Worm (Caenorhabditis elegans): ENCODE measurements around the gene F01G4.6.

Gene F01G4.6

DNA sequence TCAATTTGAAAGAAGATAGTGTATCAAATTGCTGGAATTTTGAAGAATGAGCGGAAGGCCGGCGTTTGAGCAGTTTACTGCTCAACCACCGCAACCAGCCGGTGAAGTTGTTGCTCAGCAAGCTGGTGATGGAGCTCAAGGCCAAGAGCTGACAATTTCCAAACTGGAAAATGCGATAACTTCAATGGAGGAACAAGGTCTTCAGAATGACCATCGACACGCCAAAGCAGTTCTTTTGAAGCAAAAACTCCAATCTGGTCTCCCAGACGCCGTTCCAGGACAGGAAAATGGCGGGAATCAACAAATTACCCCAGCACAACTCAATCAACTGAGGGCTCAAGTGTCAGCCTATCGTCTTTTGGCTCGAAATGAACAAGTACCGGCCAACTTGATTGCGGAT lies 23.3 kb downstream of the F01G4.6 start:
- TF ChIP-seq W03F9.2 (tag; optimal IDR thresholded peaks at IDR 0.05) (no peak), dao-5 (tag; optimal IDR thresholded peaks at IDR 0.05) (no peak), him-1 (tag; optimal IDR thresholded peaks at IDR 0.05) (no peak)

DNA sequence TGAATTAATAATTGTTTCAGACTA lies 23.5 kb downstream of the F01G4.6 start, which contains the start of gene swsn-4:
TSS of gene swsn-4 (plus strand) at position 21 of the 24 bp plus-strand sequence.
- TF ChIP-seq dao-5 (tag; optimal IDR thresholded peaks at IDR 0.05) (no peak), W03F9.2 (tag; optimal IDR thresholded peaks at IDR 0.05) (no peak), him-1 (tag; optimal IDR thresholded peaks at IDR 0.05) (no peak)

DNA sequence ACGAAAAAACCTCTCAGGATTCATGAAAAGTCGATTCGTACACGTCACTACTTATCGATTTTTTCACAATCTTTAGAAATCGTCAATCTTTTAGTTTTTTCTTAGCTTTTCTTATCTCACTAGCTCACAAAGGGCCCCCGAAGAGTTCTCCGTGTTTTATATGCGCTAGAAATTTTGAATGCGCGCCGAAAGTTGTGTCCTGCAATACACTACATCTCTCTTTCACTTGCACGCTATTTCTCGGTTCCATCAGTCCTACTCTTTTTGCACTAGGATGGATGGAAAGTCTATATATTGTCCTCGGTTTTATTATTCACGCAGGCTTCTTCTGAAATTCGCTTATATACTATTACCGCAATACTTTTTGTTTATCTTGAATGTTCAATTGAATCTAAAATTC lies 23.7 kb downstream of the F01G4.6 start:
- TF ChIP-seq W03F9.2 (tag; optimal IDR thresholded peaks at IDR 0.05): no peak
- TF ChIP-seq dao-5 (tag; optimal IDR thresholded peaks at IDR 0.05): no peak
- TF ChIP-seq him-1 (tag; optimal IDR thresholded peaks at IDR 0.05): no peak

DNA sequence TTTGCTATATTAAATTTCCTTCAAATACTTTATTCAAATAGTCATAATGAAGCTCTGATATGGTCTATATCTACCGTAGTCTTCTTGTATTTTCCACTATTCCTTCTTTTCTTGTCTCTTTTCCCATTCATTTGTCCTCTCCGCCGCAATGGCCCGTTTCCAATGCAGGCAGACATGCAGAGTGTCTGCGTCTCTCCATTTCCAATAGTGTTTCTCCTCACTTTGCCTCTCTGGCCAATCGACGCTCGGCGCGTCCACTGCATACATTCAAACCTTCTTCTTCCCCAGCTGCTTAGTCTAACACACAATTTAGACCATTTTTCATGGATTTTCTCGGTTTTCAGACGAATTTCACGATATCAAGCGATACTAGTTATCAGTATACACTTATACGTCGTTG lies 24.1 kb downstream of the F01G4.6 start:
- TF ChIP-seq him-1 (tag; optimal IDR thresholded peaks at IDR 0.05) (no peak), W03F9.2 (tag; optimal IDR thresholded peaks at IDR 0.05) (no peak), dao-5 (tag; optimal IDR thresholded peaks at IDR 0.05) (no peak)

DNA sequence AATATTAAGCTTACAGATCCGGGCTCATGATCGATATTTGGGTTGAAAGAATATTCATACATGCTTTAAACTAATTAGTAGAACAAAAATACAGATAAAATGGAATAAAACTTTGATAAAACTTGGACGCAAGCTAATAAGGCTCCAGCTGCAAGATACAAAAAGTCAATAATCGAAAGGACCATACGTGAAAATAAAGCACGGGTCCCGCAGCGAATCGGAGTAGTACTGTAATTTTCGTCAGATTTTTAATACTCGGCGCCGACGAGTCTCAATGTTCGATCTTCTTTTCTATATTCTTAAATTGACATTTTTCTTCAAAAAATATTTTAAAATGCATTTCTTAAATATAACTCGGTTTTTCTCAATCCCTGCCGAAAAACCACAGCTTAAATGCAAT lies 24.6 kb downstream of the F01G4.6 start, which contains the start of gene spo-11:
TSS of gene spo-11 (minus strand) at position 189 of the 400 bp plus-strand sequence.
- TF ChIP-seq W03F9.2 (tag; optimal IDR thresholded peaks at IDR 0.05) (no peak), dao-5 (tag; optimal IDR thresholded peaks at IDR 0.05) (no peak), him-1 (tag; optimal IDR thresholded peaks at IDR 0.05) (no peak)

DNA sequence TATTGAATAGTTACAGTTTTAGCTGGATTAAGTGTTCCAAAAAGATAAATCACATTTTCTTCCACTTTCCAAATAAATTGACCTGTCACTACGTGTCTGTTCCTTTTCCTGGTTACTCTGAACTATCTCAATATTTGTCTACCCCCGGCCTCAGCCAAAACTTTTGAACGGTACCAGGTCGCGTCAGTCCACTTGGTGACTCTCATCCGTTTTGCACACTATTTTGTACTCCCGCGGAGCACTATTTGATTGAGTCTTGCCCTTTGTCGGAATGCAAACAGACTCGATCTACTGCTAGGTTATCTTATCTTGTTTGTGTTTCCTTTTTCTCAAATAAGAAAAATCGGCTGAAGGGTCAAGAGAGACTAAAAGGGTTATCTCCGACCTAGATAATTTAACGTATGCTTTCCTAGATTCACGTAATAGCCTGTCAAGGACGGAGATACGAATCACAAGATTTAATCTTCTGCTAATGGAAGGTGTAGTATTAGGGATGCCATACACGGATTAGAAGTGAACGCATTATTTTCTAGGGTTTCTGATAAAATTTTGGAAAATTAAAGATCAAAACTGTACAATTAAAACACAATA lies 29.2 kb downstream of the F01G4.6 start:
- TF ChIP-seq him-1 (tag; optimal IDR thresholded peaks at IDR 0.05): no peak
- no peak for TF ChIP-seq W03F9.2 (tag; optimal IDR thresholded peaks at IDR 0.05)
- TF ChIP-seq dao-5 (tag; optimal IDR thresholded peaks at IDR 0.05): no peak

DNA sequence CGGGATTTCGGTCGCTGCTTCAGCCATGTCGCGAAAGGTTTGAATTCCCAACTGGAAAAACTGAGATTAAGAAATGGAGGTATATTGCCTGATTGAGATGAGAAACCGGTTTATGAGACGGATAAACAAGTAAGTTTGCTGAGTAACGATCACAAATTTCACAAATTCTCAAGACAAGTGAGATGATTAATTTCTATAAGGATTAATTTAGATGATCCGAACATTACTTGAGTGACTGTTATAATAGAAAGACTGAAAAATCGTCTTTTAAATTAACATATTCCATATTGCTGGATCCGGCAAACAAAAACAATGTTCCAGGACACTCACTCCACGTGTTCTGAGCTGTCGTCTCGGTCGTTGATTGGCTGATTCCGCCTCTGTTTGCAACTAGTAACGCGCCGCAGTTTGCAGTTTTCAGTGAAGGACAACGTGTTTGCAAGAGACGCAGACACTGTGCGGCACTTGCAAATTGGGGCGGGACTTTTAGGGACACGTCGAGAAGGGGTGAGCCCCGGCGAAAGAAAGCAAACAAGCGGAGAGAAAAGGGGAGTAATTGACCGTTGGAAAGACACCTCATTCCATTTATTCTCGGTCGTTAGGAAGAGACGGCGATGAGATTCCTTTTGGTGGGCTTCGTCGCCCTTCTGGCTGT lies 30.3 kb downstream of the F01G4.6 start, which contains the start of the genes imp-2 and enpl-1:
TSS of gene imp-2 (minus strand) at position 51 of the 655 bp plus-strand sequence.
TSS of gene enpl-1 (plus strand) at position 462 of the 655 bp plus-strand sequence.
- TF ChIP-seq W03F9.2 (tag; optimal IDR thresholded peaks at IDR 0.05): peak; percentile 45
- no peak for TF ChIP-seq dao-5 (tag; optimal IDR thresholded peaks at IDR 0.05)

DNA sequence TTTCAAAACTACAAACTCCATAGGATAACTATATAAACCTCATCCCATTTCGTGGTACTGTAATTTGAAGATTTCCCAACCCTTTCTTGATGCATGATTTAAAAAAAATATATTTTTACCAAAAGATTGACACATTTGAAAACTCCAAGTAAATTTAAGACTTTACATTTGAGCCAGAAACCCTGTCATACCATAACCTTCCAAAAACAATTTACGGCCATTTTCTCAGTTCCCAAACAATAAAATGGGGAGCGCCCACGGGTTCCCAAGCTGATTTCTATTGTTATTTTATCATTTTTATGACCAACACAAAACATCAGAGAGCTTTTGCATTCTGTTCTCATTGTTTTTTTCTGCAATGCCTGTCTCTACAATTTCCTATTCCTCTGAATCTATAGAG lies 36.7 kb downstream of the F01G4.6 start, which contains the start of gene clc-9:
TSS of gene clc-9 (plus strand) at position 301 of the 400 bp plus-strand sequence.
- no peak for TF ChIP-seq him-1 (tag; optimal IDR thresholded peaks at IDR 0.05)
- no peak for TF ChIP-seq dao-5 (tag; optimal IDR thresholded peaks at IDR 0.05)
- TF ChIP-seq W03F9.2 (tag; optimal IDR thresholded peaks at IDR 0.05): no peak

DNA sequence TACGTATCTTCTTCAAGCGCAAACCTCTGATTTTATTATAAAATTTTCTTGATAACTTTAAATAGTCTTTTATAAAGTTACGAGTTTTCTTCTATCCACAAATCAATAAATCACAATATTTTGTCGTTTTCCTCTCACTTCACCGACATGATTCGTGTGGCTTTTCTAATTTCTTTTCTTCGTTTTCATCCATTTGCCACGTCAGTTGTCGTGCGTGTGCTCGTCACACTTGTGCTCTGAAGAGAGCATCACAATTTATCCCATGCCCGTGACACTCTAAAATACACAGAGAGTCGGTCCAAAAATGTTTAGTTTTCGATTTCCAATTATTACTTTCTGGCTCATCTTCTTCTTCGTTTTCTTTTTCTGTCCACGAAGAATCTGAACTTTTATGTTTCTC lies 37.4 kb downstream of the F01G4.6 start:
- TF ChIP-seq W03F9.2 (tag; optimal IDR thresholded peaks at IDR 0.05) (no peak), dao-5 (tag; optimal IDR thresholded peaks at IDR 0.05) (no peak), him-1 (tag; optimal IDR thresholded peaks at IDR 0.05) (no peak)

DNA sequence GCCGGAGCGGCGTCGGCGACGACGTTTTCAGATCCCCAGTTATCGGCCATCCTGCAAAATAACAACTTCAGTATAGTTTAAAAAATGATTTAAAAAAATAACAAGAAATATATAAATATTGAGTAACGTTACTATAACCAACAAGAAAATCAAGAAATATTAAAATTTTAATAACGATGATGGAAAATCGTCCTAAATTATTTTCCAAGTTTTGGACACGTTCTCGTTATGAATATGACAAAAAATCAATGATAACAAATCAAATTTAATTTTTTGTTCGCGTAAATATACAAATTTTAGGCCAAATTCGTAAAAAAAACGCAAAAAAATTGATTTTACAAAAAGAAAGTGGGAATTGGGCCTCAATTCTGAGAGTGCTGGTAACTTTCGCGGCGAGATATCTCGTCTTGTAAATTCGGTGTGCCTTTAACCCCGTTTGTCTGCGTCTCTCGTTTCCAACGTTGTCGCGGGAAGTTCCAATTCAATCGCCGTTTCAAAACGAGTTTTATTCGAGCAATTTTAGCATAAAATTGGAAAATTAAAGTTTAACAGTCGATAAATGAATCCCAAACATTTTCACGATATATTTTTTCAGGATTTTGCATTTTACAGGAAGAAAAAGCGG lies 38.2 kb downstream of the F01G4.6 start, which contains the start of gene rps-5:
TSS of gene rps-5 (minus strand) at position 51 of the 625 bp plus-strand sequence.
- TF ChIP-seq dao-5 (tag; optimal IDR thresholded peaks at IDR 0.05) (no peak), W03F9.2 (tag; optimal IDR thresholded peaks at IDR 0.05) (peak; percentile 71), him-1 (tag; optimal IDR thresholded peaks at IDR 0.05) (no peak)

DNA sequence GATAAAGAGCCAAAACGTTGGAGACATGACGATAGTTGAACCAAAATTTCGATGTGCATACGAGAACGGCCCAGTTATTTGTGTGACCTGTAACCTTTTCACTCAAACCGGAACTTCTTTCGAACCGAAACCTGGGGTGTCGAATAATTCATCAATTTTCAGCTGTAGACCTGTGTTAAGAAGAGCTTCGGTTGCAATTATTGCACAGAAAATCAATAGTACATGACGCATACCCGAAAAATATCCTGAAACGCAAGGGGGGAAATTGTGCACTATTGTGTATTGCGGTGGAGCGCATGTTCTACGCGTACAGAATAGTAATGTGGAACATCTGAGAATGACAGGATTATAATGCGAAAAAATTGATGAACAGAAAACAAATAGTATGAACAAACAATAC lies 39.5 kb downstream of the F01G4.6 start, which contains the start of gene pigk-1:
TSS of gene pigk-1 (minus strand) at position 248 of the 400 bp plus-strand sequence.
- TF ChIP-seq him-1 (tag; optimal IDR thresholded peaks at IDR 0.05) (no peak), dao-5 (tag; optimal IDR thresholded peaks at IDR 0.05) (no peak), W03F9.2 (tag; optimal IDR thresholded peaks at IDR 0.05) (no peak)

DNA sequence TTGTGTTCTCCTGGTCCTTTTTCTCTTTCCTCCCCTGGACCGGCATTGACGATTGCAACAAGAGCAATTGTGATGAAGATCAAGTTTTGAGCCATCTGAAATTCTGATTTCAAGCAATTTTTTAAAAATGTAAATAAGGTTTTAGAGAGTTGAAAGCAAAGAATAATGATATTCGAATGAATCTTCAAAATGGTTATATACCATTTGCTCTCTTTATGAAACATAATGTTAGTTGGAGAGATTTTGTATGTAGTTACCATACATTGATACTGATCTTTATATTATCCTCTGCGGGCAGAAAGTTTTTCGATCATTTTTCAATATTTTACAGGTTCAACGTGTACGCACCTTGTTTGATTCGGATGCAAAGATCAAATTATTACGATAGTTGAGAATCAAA lies 43.6 kb downstream of the F01G4.6 start, which contains the start of gene srlf-24:
TSS of gene srlf-24 (minus strand) at position 101 of the 400 bp plus-strand sequence.
- TF ChIP-seq W03F9.2 (tag; optimal IDR thresholded peaks at IDR 0.05) (no peak), dao-5 (tag; optimal IDR thresholded peaks at IDR 0.05) (no peak), him-1 (tag; optimal IDR thresholded peaks at IDR 0.05) (no peak)

DNA sequence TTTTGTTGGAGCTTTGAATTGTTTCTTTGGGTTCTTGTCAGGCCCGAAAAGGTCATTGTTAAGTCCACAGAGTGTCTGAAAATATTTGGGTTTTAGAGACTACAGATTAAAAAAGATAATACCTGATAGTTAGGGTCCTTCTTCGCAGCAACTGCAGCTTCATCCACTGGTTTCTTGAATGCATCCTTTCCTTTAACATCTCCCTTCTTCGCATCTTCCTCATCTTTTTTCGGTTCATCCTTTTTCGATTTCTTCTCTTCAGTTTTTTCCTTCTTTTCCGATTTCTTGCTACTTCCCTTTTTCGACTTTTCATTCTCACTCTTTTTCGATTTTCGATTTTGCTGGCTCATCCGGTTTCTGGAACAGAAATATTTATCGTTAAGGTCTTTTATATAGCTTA lies 45.8 kb downstream of the F01G4.6 start:
- TF ChIP-seq dao-5 (tag; optimal IDR thresholded peaks at IDR 0.05) (no peak), him-1 (tag; optimal IDR thresholded peaks at IDR 0.05) (no peak), W03F9.2 (tag; optimal IDR thresholded peaks at IDR 0.05) (no peak)

DNA sequence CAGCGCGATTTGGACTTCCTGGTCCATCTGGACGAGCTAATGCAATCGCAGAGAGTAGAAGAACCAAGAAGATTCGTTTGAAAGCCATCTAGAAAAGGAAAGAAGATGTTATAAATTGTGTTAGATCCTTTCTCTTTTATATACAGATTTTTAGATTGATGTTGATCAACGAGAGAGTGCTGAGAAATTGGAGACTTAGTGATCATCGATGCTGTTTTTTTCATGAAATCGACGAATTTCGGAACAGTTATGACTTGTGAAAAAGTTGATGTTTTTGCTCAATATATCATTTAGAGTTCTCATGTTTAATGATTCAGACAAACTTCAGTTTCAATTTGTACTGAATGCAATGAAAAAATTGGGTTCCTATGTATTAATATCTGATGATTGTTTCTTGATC lies 46.7 kb downstream of the F01G4.6 start, which contains the start of gene srlf-17:
TSS of gene srlf-17 (minus strand) at position 101 of the 400 bp plus-strand sequence.
- no peak for TF ChIP-seq him-1 (tag; optimal IDR thresholded peaks at IDR 0.05)
